Fruit fly (Drosophila melanogaster): Measurements from ENCODE around the gene tnc.
A peak's percentile ranks its signal among the peaks of the same experiment; 100 is the strongest.

tnc gene

dm6 chr3R:25024895-25025557 is 40.8 kb downstream of the tnc start, which contains the start of the genes EMC6 and Hr96 (continued):
- TF ChIP-seq Chrac-16 (GFP tag; optimal IDR thresholded peaks at IDR 0.05) = peak; percentile 96
- TF ChIP-seq ATbp (GFP tag; optimal IDR thresholded peaks at IDR 0.05) = peak; percentile 84
- TF ChIP-seq CG17912 (GFP tag; optimal IDR thresholded peaks at IDR 0.05) = peak; percentile 88
- peak; percentile 70 for TF ChIP-seq Sin3A (optimal IDR thresholded peaks at IDR 0.05)
- TF ChIP-seq CG4424 (GFP tag; optimal IDR thresholded peaks at IDR 0.05) = peak; percentile 95
- TF ChIP-seq psq (GFP tag; optimal IDR thresholded peaks at IDR 0.05) = peak; percentile 78
- TF ChIP-seq schlank (tag; optimal IDR thresholded peaks at IDR 0.05) = peak; percentile 87
- peak; percentile 87 for TF ChIP-seq CG1233 (GFP tag; optimal IDR thresholded peaks at IDR 0.05)
- peak; percentile 93 for TF ChIP-seq wdn (GFP tag; IDR thresholded peaks at IDR 0.05)
- no peak for TF ChIP-seq CG5180 (GFP tag; optimal IDR thresholded peaks at IDR 0.05)
- TF ChIP-seq wek (GFP tag; optimal IDR thresholded peaks at IDR 0.05) = peak; percentile 76
- TF ChIP-seq CG13123 (GFP tag; optimal IDR thresholded peaks at IDR 0.05) = no peak
- TF ChIP-seq emc (GFP tag; optimal IDR thresholded peaks at IDR 0.05) = peak; percentile 82
- TF ChIP-seq CG10431 (GFP tag; optimal IDR thresholded peaks at IDR 0.05) = peak; percentile 63
- peak; percentile 96 for TF ChIP-seq CG13624 (GFP tag; optimal IDR thresholded peaks at IDR 0.05)
- TF ChIP-seq al (GFP tag; IDR thresholded peaks at IDR 0.05) = peak; percentile 89
- peak; percentile 80 for TF ChIP-seq CG2202 (tag; optimal IDR thresholded peaks at IDR 0.05)
- peak; percentile 93 to 94 for TF ChIP-seq Pdp1 (GFP tag; optimal IDR thresholded peaks at IDR 0.05)
- peak; percentile 72 for TF ChIP-seq CG4707 (GFP tag; optimal IDR thresholded peaks at IDR 0.05)
- TF ChIP-seq CG10979 (tag; optimal IDR thresholded peaks at IDR 0.05) = peak; percentile 90
- TF ChIP-seq Ada2b (GFP tag; IDR thresholded peaks at IDR 0.05) = peak; percentile 90
- TF ChIP-seq Gug (GFP tag; IDR thresholded peaks at IDR 0.05) = peak; percentile 93
- TF ChIP-seq CG4854 (GFP tag; optimal IDR thresholded peaks at IDR 0.05) = no peak
- peak; percentile 76 for TF ChIP-seq Bgb (GFP tag; IDR thresholded peaks at IDR 0.05; ENCODE audit: partially characterized antibody)
- TF ChIP-seq CG12299 (tag; optimal IDR thresholded peaks at IDR 0.05) = peak; percentile 90
- peak; percentile 80 for TF ChIP-seq NC2α (GFP tag; optimal IDR thresholded peaks at IDR 0.05)

dm6 chr3R:25027281-25028219 is 43.4 kb downstream of the tnc start:
- TF ChIP-seq slbo (GFP tag; IDR thresholded peaks at IDR 0.05) = peak; percentile 26; the same call in 1 of the 2 replicates
- no peak for TF ChIP-seq CG6272 (GFP tag; IDR thresholded peaks at IDR 0.05)
- TF ChIP-seq otp (GFP tag; IDR thresholded peaks at IDR 0.05) = no peak
- no peak for TF ChIP-seq E2f1 (GFP tag; IDR thresholded peaks at IDR 0.05)
- TF ChIP-seq CG6254 (GFP tag; optimal IDR thresholded peaks at IDR 0.05) = no peak
- no peak for TF ChIP-seq CG43689 (GFP tag; IDR thresholded peaks at IDR 0.05)
- no peak for TF ChIP-seq lmd (GFP tag; IDR thresholded peaks at IDR 0.05)
- no peak for TF ChIP-seq CG4730 (GFP tag; IDR thresholded peaks at IDR 0.05)
- TF ChIP-seq grau (tag; optimal IDR thresholded peaks at IDR 0.05) = no peak
- peak; percentile 90 for TF ChIP-seq Ets65A (GFP tag)
- TF ChIP-seq insv (GFP tag; optimal IDR thresholded peaks at IDR 0.05) = no peak
- no peak for TF ChIP-seq gem (tag; optimal IDR thresholded peaks at IDR 0.05)
- TF ChIP-seq sisA (GFP tag; IDR thresholded peaks at IDR 0.05) = no peak
- TF ChIP-seq Elba2 (GFP tag; optimal IDR thresholded peaks at IDR 0.05) = no peak
- TF ChIP-seq CG1832 (GFP tag; optimal IDR thresholded peaks at IDR 0.05) = no peak
- peak; percentile 43 for TF ChIP-seq Nf-YC (tag; optimal IDR thresholded peaks at IDR 0.05)
- no peak for TF ChIP-seq tap (tag; optimal IDR thresholded peaks at IDR 0.05)
- TF ChIP-seq dysf (GFP tag; IDR thresholded peaks at IDR 0.05) = peak; percentile 52; the same call in 2 of the 3 replicates
- TF ChIP-seq CG7928 (GFP tag; optimal IDR thresholded peaks at IDR 0.05) = no peak
- peak; percentile 50 for TF ChIP-seq Dip3 (GFP tag; optimal IDR thresholded peaks at IDR 0.05)
- no peak for TF ChIP-seq Optix (GFP tag; IDR thresholded peaks at IDR 0.05)
- TF ChIP-seq wdn (GFP tag; IDR thresholded peaks at IDR 0.05) = no peak
- no peak for TF ChIP-seq CG6791 (GFP tag; IDR thresholded peaks at IDR 0.05; ENCODE audit: partially characterized antibody)
- TF ChIP-seq sd (tag; optimal IDR thresholded peaks at IDR 0.05) = peak; percentile 72
